Fruit fly (Drosophila melanogaster) whole organism, adult: ENCODE data around the gene Yif1.

Experiments used
- CG11617 ChIP-seq: fragments of 200-800 bp; sonication (Bioruptor generic); optimal IDR thresholded peaks from 2 replicates; lab custom pipeline; 2017; ENCODE audit warnings: mild to moderate bottlenecking, missing biosample characterization, missing genetic modification reagents, missing genetic modification characterization
- CG12768 ChIP-seq: fragments of 200-800 bp; sonication (Bioruptor generic); optimal IDR thresholded peaks from 2 replicates; lab custom pipeline; 2017; ENCODE audit warnings: missing biosample characterization, missing genetic modification characterization, mild to moderate bottlenecking, moderate library complexity, missing genetic modification reagents
- CG1620 ChIP-seq: fragments of 200-800 bp; sonication (Bioruptor generic); optimal IDR thresholded peaks from 2 replicates; lab custom pipeline; 2016; ENCODE audit warnings: missing biosample characterization, missing genetic modification characterization
- CG5204 ChIP-seq: fragments of 200-800 bp; sonication (Bioruptor generic); optimal IDR thresholded peaks from 2 replicates; lab custom pipeline; 2016; ENCODE audit warnings: missing biosample characterization, missing genetic modification characterization
- CG7101 ChIP-seq: fragments of 200-800 bp; sonication (Bioruptor generic); optimal IDR thresholded peaks from 2 replicates; lab custom pipeline; 2018; ENCODE audit warnings: missing biosample characterization, mild to moderate bottlenecking, missing genetic modification characterization, moderate library complexity
- Clk ChIP-seq: fragments of 200-800 bp; sonication (Bioruptor generic); optimal IDR thresholded peaks from 2 replicates; lab custom pipeline; 2017; ENCODE audit warnings: missing biosample characterization, missing genetic modification characterization
- Crg-1 ChIP-seq: fragments of 200-800 bp; sonication (Bioruptor generic); optimal IDR thresholded peaks from 2 replicates; lab custom pipeline; 2016; ENCODE audit warnings: missing biosample characterization, missing genetic modification characterization
- Hr96 ChIP-seq: fragments of 200-800 bp; sonication (Bioruptor generic); optimal IDR thresholded peaks from 2 replicates; lab custom pipeline; 2016; ENCODE audit warnings: missing biosample characterization, missing genetic modification characterization
- Mnt ChIP-seq: fragments of 200-800 bp; sonication (Bioruptor generic); optimal IDR thresholded peaks from 2 replicates; lab custom pipeline; 2016; ENCODE audit warnings: missing biosample characterization, mild to moderate bottlenecking, missing genetic modification characterization
- cic ChIP-seq: fragments of 200-800 bp; sonication (Bioruptor generic); optimal IDR thresholded peaks from 2 replicates; lab custom pipeline; 2017; ENCODE audit warnings: missing biosample characterization, mild to moderate bottlenecking, missing genetic modification characterization, moderate library complexity
- cnc ChIP-seq, 2 experiments: fragments of >200 bp; optimal IDR thresholded peaks; 2 replicates each; lab custom pipeline; 2017
- kay ChIP-seq: fragments of 200-800 bp; sonication (Bioruptor generic); peaks from one replicate; lab custom pipeline; 2016; ENCODE audit warnings: missing biosample characterization, missing genetic modification characterization, borderline replicate concordance
- ovo ChIP-seq: fragments of 200-800 bp; sonication (Bioruptor generic); optimal IDR thresholded peaks from 2 replicates; lab custom pipeline; 2016; ENCODE audit warnings: missing biosample characterization, missing genetic modification characterization
- tj ChIP-seq: fragments of 200-800 bp; sonication (Bioruptor generic); optimal IDR thresholded peaks from 3 replicates; lab custom pipeline; 2017; ENCODE audit warnings: missing biosample characterization, mild to moderate bottlenecking, missing genetic modification characterization, moderate library complexity

DNA sequence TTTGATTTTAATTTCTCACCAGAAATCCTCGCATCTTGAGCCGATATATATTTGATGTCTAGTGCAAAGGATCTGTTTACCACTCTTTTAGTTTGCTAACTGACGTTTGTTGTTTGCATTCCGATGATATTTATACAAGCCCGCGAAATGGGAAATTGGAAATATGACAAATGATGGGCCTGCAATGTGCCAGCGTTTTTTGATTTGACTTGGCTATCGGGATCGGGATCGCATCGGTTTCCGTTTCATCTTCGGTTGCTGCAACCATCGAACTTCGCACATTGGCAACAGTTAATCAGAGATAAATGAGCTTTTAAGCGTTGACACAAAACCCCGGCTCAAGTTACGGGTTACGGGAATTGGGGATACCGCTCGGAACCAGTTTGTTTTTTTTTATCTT lies 24.2 kb upstream of the Yif1 start, which contains the start of gene TwdlQ:
- TF ChIP-seq CG11617 = no peak
- TF ChIP-seq cnc (optimal IDR thresholded peaks at IDR 0.05; lab: Kevin White, UChicago) = no peak
- no peak for TF ChIP-seq Clk
- no peak for TF ChIP-seq Mnt (GFP tag; lab: Kevin White, UChicago)
- no peak for TF ChIP-seq CG5204 (GFP tag; lab: Kevin White, UChicago)
- TF ChIP-seq ovo (GFP tag; lab: Kevin White, UChicago) = no peak
- TF ChIP-seq tj (GFP tag; lab: Kevin White, UChicago) = no peak
- TF ChIP-seq Crg-1 (GFP tag; lab: Kevin White, UChicago) = no peak
- no peak for TF ChIP-seq CG7101 (tag; lab: Kevin White, UChicago)
- no peak for TF ChIP-seq cic (GFP tag; lab: Kevin White, UChicago)
- no peak for TF ChIP-seq Hr96
- no peak for TF ChIP-seq kay (GFP tag; lab: Kevin White, UChicago)
- no peak for TF ChIP-seq CG12768 (GFP tag; lab: Kevin White, UChicago)
- TF ChIP-seq CG1620 = no peak
